Worm (Caenorhabditis elegans): ENCODE results near the gene T06E8.8.

The T06E8.8 gene

ce11 chrV:10080905-10081304 is 37.4 kb downstream of the T06E8.8 start:
- no peak for TF ChIP-seq tbx-37 (GFP tag; conservative IDR thresholded peaks at IDR 0.05)
- no peak for TF ChIP-seq tbx-11 (GFP tag; IDR thresholded peaks at IDR 0.05)
- TF ChIP-seq sea-1 (GFP tag; conservative IDR thresholded peaks at IDR 0.05): no peak
- TF ChIP-seq ets-7 (tag; optimal IDR thresholded peaks at IDR 0.05): no peak
- no peak for TF ChIP-seq F13C5.2 (tag; optimal IDR thresholded peaks at IDR 0.05)
- TF ChIP-seq pes-1 (GFP tag; IDR thresholded peaks at IDR 0.05): no peak
- no peak for TF ChIP-seq ama-1 (optimal IDR thresholded peaks at IDR 0.05)
- TF ChIP-seq aly-1 (tag; optimal IDR thresholded peaks at IDR 0.05): no peak
- TF ChIP-seq B0310.2 (tag; optimal IDR thresholded peaks at IDR 0.05): no peak
- TF ChIP-seq hmbx-1 (tag; optimal IDR thresholded peaks at IDR 0.05): no peak
- no peak for TF ChIP-seq scrt-1 (GFP tag; IDR thresholded peaks at IDR 0.05)
- TF ChIP-seq ceh-36 (tag; optimal IDR thresholded peaks at IDR 0.05): no peak
- TF ChIP-seq ceh-13 (GFP tag; optimal IDR thresholded peaks at IDR 0.05): no peak

- TF ChIP-seq flt-1 (GFP tag; IDR thresholded peaks at IDR 0.05) (no peak), ets-7 (tag; optimal IDR thresholded peaks at IDR 0.05) (no peak), hnd-1 (tag; optimal IDR thresholded peaks at IDR 0.05) (no peak), pes-1 (GFP tag; IDR thresholded peaks at IDR 0.05) (no peak), tbx-11 (GFP tag; IDR thresholded peaks at IDR 0.05) (no peak), hmbx-1 (tag; optimal IDR thresholded peaks at IDR 0.05) (no peak), B0310.2 (tag; optimal IDR thresholded peaks at IDR 0.05) (no peak), ama-1 (optimal IDR thresholded peaks at IDR 0.05) (no peak)
Measured at ce11 chrV:10081636-10082035, 38.1 kb downstream of the T06E8.8 start, which contains the start of gene nhr-205. nhr-205 (minus strand) TSS chrV:10081776.

- no peak for TF ChIP-seq hmbx-1 (tag; optimal IDR thresholded peaks at IDR 0.05)
- no peak for TF ChIP-seq ceh-13 (GFP tag; optimal IDR thresholded peaks at IDR 0.05)
- TF ChIP-seq pes-1 (GFP tag; IDR thresholded peaks at IDR 0.05): no peak
- TF ChIP-seq sea-1 (GFP tag; conservative IDR thresholded peaks at IDR 0.05): no peak
- no peak for TF ChIP-seq ama-1 (optimal IDR thresholded peaks at IDR 0.05)
- TF ChIP-seq hnd-1 (tag; optimal IDR thresholded peaks at IDR 0.05): no peak
- TF ChIP-seq B0310.2 (tag; optimal IDR thresholded peaks at IDR 0.05): no peak
- TF ChIP-seq aly-1 (tag; optimal IDR thresholded peaks at IDR 0.05): no peak
- no peak for TF ChIP-seq tra-4 (tag; optimal IDR thresholded peaks at IDR 0.05)
- no peak for TF ChIP-seq tbx-37 (GFP tag; conservative IDR thresholded peaks at IDR 0.05)
- no peak for TF ChIP-seq F13C5.2 (tag; optimal IDR thresholded peaks at IDR 0.05)
- TF ChIP-seq ets-7 (tag; optimal IDR thresholded peaks at IDR 0.05): no peak
- TF ChIP-seq scrt-1 (GFP tag; IDR thresholded peaks at IDR 0.05): no peak
- no peak for TF ChIP-seq ceh-36 (tag; optimal IDR thresholded peaks at IDR 0.05)
Measured at ce11 chrV:10083999-10084468, 40.5 kb downstream of the T06E8.8 start, which contains the start of gene nhr-12. nhr-12 (minus strand) TSS chrV:10084049.

ce11 chrV:10084864-10085263 is 41.3 kb downstream of the T06E8.8 start, which contains the start of gene R04B5.6:
R04B5.6 (plus strand) TSS chrV:10085164.
- TF ChIP-seq pes-1 (GFP tag; IDR thresholded peaks at IDR 0.05) (no peak), ama-1 (optimal IDR thresholded peaks at IDR 0.05) (no peak)

- TF ChIP-seq tbx-11 (GFP tag; IDR thresholded peaks at IDR 0.05) (no peak), tbx-37 (GFP tag; conservative IDR thresholded peaks at IDR 0.05) (no peak), aly-1 (tag; optimal IDR thresholded peaks at IDR 0.05) (no peak)
Measured at ce11 chrV:10086141-10086540, 42.6 kb downstream of the T06E8.8 start.

ce11 chrV:10087103-10087502 is 43.6 kb downstream of the T06E8.8 start, which contains the start of gene R04B5.5:
R04B5.5 (plus strand) TSS chrV:10087480.
- no peak for TF ChIP-seq hnd-1 (tag; optimal IDR thresholded peaks at IDR 0.05)
- no peak for TF ChIP-seq tra-4 (tag; optimal IDR thresholded peaks at IDR 0.05)
- TF ChIP-seq aly-1 (tag; optimal IDR thresholded peaks at IDR 0.05): no peak
- no peak for TF ChIP-seq hmbx-1 (tag; optimal IDR thresholded peaks at IDR 0.05)
- TF ChIP-seq hmg-4 (GFP tag; optimal IDR thresholded peaks at IDR 0.05): no peak
- no peak for TF ChIP-seq scrt-1 (GFP tag; IDR thresholded peaks at IDR 0.05)
- no peak for TF ChIP-seq F13C5.2 (tag; optimal IDR thresholded peaks at IDR 0.05)
- TF ChIP-seq flt-1 (GFP tag; IDR thresholded peaks at IDR 0.05): no peak
- no peak for TF ChIP-seq sea-1 (GFP tag; conservative IDR thresholded peaks at IDR 0.05)
- TF ChIP-seq tbx-37 (GFP tag; conservative IDR thresholded peaks at IDR 0.05): no peak
- no peak for TF ChIP-seq ceh-36 (tag; optimal IDR thresholded peaks at IDR 0.05)
- no peak for TF ChIP-seq tbx-11 (GFP tag; IDR thresholded peaks at IDR 0.05)
- TF ChIP-seq ets-7 (tag; optimal IDR thresholded peaks at IDR 0.05): no peak
- no peak for TF ChIP-seq B0310.2 (tag; optimal IDR thresholded peaks at IDR 0.05)
- no peak for TF ChIP-seq pes-1 (GFP tag; IDR thresholded peaks at IDR 0.05)
- no peak for TF ChIP-seq ceh-13 (GFP tag; optimal IDR thresholded peaks at IDR 0.05)
- TF ChIP-seq ama-1 (optimal IDR thresholded peaks at IDR 0.05): no peak

ce11 chrV:10090461-10090860 is 46.9 kb downstream of the T06E8.8 start, which contains the start of gene R04B5.7:
R04B5.7 (minus strand) TSS chrV:10090561.
- no peak for TF ChIP-seq ama-1 (optimal IDR thresholded peaks at IDR 0.05)
- no peak for TF ChIP-seq hmbx-1 (tag; optimal IDR thresholded peaks at IDR 0.05)
- no peak for TF ChIP-seq aly-1 (tag; optimal IDR thresholded peaks at IDR 0.05)
- no peak for TF ChIP-seq B0310.2 (tag; optimal IDR thresholded peaks at IDR 0.05)
- TF ChIP-seq F13C5.2 (tag; optimal IDR thresholded peaks at IDR 0.05): no peak
- TF ChIP-seq tbx-11 (GFP tag; IDR thresholded peaks at IDR 0.05): no peak
- no peak for TF ChIP-seq hmg-4 (GFP tag; optimal IDR thresholded peaks at IDR 0.05)
- TF ChIP-seq ceh-13 (GFP tag; optimal IDR thresholded peaks at IDR 0.05): no peak
- TF ChIP-seq ets-7 (tag; optimal IDR thresholded peaks at IDR 0.05): no peak
- TF ChIP-seq ceh-36 (tag; optimal IDR thresholded peaks at IDR 0.05): no peak
- TF ChIP-seq tra-4 (tag; optimal IDR thresholded peaks at IDR 0.05): no peak
- no peak for TF ChIP-seq sea-1 (GFP tag; conservative IDR thresholded peaks at IDR 0.05)
- TF ChIP-seq tbx-37 (GFP tag; conservative IDR thresholded peaks at IDR 0.05): no peak
- no peak for TF ChIP-seq hnd-1 (tag; optimal IDR thresholded peaks at IDR 0.05)
- no peak for TF ChIP-seq scrt-1 (GFP tag; IDR thresholded peaks at IDR 0.05)
- TF ChIP-seq flt-1 (GFP tag; IDR thresholded peaks at IDR 0.05): no peak
- TF ChIP-seq pes-1 (GFP tag; IDR thresholded peaks at IDR 0.05): no peak

ce11 chrV:10091152-10091551 is 47.6 kb downstream of the T06E8.8 start, which contains the start of gene R04B5.11:
R04B5.11 (minus strand) TSS chrV:10091252.
- TF ChIP-seq F13C5.2 (tag; optimal IDR thresholded peaks at IDR 0.05) (no peak), pes-1 (GFP tag; IDR thresholded peaks at IDR 0.05) (no peak), ama-1 (optimal IDR thresholded peaks at IDR 0.05) (no peak), hmg-4 (GFP tag; optimal IDR thresholded peaks at IDR 0.05) (no peak), scrt-1 (GFP tag; IDR thresholded peaks at IDR 0.05) (no peak), tbx-11 (GFP tag; IDR thresholded peaks at IDR 0.05) (no peak), ceh-36 (tag; optimal IDR thresholded peaks at IDR 0.05) (no peak), aly-1 (tag; optimal IDR thresholded peaks at IDR 0.05) (no peak), sea-1 (GFP tag; conservative IDR thresholded peaks at IDR 0.05) (no peak), ets-7 (tag; optimal IDR thresholded peaks at IDR 0.05) (no peak), B0310.2 (tag; optimal IDR thresholded peaks at IDR 0.05) (no peak), tra-4 (tag; optimal IDR thresholded peaks at IDR 0.05) (no peak), tbx-37 (GFP tag; conservative IDR thresholded peaks at IDR 0.05) (no peak), hnd-1 (tag; optimal IDR thresholded peaks at IDR 0.05) (no peak)
